Fruit fly (Drosophila melanogaster): ENCODE data around the gene Task6.

Gene Task6

DNA sequence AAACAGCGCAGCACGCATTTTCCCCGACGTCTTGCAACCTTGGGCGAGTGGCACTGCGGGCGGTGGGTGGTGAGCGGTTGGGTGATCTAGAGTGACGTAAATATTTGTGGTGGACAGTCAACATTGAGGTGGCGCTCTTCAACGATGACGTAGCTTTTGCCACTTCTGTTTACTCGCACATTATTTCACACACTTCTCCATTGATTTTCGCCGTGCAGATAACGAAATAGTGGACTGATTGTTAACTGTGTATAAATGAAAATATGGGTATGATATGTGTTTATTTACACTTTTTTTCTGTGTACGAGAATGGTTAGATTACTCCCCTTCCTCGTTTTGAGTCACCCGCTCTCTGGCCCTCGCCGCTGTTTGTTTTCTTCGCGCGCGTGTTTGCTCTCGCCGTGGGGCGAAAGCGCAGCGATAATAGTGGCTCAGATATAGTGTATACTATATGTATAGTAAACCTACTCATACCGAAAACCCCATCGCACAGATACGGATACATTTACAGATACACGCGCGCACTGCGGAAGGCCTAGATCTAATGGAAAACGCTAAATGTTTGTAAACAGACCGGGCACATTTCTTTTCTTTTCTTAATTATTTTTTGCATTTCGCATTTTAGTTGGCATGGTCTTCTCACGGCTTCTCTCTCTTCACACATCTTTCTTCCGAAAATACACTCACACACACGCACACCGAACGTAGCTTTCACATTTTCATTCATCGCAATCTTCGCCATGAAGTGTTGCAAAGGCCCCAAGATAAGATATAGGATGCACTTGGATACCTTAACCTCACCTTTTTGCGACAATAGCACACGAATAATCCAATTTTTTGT, 12.2 kb upstream of the Task6 start, which contains the start of gene omd (continued):
- TF ChIP-seq CG9797 (GFP tag; optimal IDR thresholded peaks at IDR 0.05) (no peak), Aef1 (GFP tag; IDR thresholded peaks at IDR 0.05) (peak; percentile 44; the same call in 2 of the 3 replicates), bcd (GFP tag; optimal IDR thresholded peaks at IDR 0.05) (peak; percentile 70), CG3838 (GFP tag; optimal IDR thresholded peaks at IDR 0.05) (peak; percentile 27), CG11696 (GFP tag; IDR thresholded peaks at IDR 0.05) (no peak), dmrt11E (tag; optimal IDR thresholded peaks at IDR 0.05) (peak; percentile 64), HLH54F (GFP tag; optimal IDR thresholded peaks at IDR 0.05) (peak; percentile 41), Gug (GFP tag; IDR thresholded peaks at IDR 0.05) (peak; percentile 33; the same call in 2 of the 4 replicates), CG34376 (GFP tag; optimal IDR thresholded peaks at IDR 0.05) (peak; percentile 96), unc-4 (GFP tag; IDR thresholded peaks at IDR 0.05; ENCODE audit: partially characterized antibody) (no peak), CG16779 (GFP tag; IDR thresholded peaks at IDR 0.05) (0 out of 2 replicates have a peak, but pooled peaks have one; percentile 10), run (tag; optimal IDR thresholded peaks at IDR 0.05) (no peak), zfh1 (GFP tag; IDR thresholded peaks at IDR 0.05) (peak; percentile 33; the same call in 1 of the 3 replicates), CG8290 (GFP tag; optimal IDR thresholded peaks at IDR 0.05) (no peak), CG8290 (tag; optimal IDR thresholded peaks at IDR 0.05) (peak in 1 of 2 experiments; percentile 51), CG15011 (GFP tag; optimal IDR thresholded peaks at IDR 0.05) (peak; percentile 70), CG11398 (GFP tag; optimal IDR thresholded peaks at IDR 0.05) (peak; percentile 31), bab2 (GFP tag; optimal IDR thresholded peaks at IDR 0.05) (peak; percentile 79), CG42726 (GFP tag; IDR thresholded peaks at IDR 0.05; ENCODE audit: partially characterized antibody) (no peak), cg (GFP tag; optimal IDR thresholded peaks at IDR 0.05) (peak; percentile 75), hbn (GFP tag; IDR thresholded peaks at IDR 0.05; ENCODE audit: partially characterized antibody) (no peak), CG10274 (GFP tag; optimal IDR thresholded peaks at IDR 0.05) (peak; percentile 55)

DNA sequence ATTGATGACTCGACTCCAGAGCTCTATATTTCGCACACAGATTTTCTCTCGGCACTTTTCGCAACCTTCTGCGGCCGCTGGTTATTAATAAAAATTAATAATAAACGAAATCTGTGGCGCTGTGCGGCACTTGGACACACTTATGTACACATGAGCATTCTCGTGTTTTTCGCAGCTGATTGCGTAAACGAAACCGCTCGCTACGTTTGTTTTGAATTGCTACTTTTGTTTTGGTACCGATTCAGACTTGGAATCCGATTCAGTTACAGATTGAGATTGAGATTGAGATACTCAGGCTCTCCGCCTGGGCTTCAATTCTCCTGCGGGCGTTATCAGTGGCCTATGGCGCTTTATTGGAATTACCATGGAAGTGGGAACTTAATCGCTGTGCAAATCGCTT, 11.6 kb upstream of the Task6 start:
- peak in 1 of 2 experiments; percentile 97 for TF ChIP-seq Pdp1 (GFP tag; optimal IDR thresholded peaks at IDR 0.05)
- TF ChIP-seq emc (GFP tag; optimal IDR thresholded peaks at IDR 0.05), result no peak
- TF ChIP-seq CG4617 (GFP tag; optimal IDR thresholded peaks at IDR 0.05; ENCODE audit: borderline replicate concordance), result no peak
- no peak for TF ChIP-seq Oaz (GFP tag; IDR thresholded peaks at IDR 0.05)
- 0 out of 3 replicates have a peak, but pooled peaks have one; percentile 14 for TF ChIP-seq CG2199 (GFP tag; IDR thresholded peaks at IDR 0.05)
- TF ChIP-seq CG31441 (GFP tag; IDR thresholded peaks at IDR 0.05), result no peak
- TF ChIP-seq az2 (GFP tag; optimal IDR thresholded peaks at IDR 0.05), result no peak
- TF ChIP-seq Fer1 (GFP tag; optimal IDR thresholded peaks at IDR 0.05), result no peak
- no peak for TF ChIP-seq ci (GFP tag; IDR thresholded peaks at IDR 0.05)
- 0 out of 4 replicates have a peak, but pooled peaks have one; percentile 35 for TF ChIP-seq chinmo (GFP tag; IDR thresholded peaks at IDR 0.05; ENCODE audit: partially characterized antibody)
- no peak for TF ChIP-seq unpg (GFP tag; optimal IDR thresholded peaks at IDR 0.05)
- no peak for TF ChIP-seq exex (tag; optimal IDR thresholded peaks at IDR 0.05)
- TF ChIP-seq CG10462 (GFP tag; optimal IDR thresholded peaks at IDR 0.05), result no peak
- no peak for TF ChIP-seq al (GFP tag; IDR thresholded peaks at IDR 0.05)
- no peak for TF ChIP-seq H2.0 (GFP tag; IDR thresholded peaks at IDR 0.05)
- TF ChIP-seq cwo (GFP tag; optimal IDR thresholded peaks at IDR 0.05), result peak; percentile 43
- no peak for TF ChIP-seq CG14441 (GFP tag; IDR thresholded peaks at IDR 0.05)
- TF ChIP-seq CG9437 (GFP tag; optimal IDR thresholded peaks at IDR 0.05), result no peak
- no peak for TF ChIP-seq CG12744 (GFP tag; optimal IDR thresholded peaks at IDR 0.05)
- no peak for TF ChIP-seq CG6272 (GFP tag; IDR thresholded peaks at IDR 0.05)
- TF ChIP-seq Bteb2 (GFP tag; optimal IDR thresholded peaks at IDR 0.05), result no peak
